Worm (Caenorhabditis elegans) whole organism, young adult: ENCODE results near the gene irld-4.

Experiments
- B0336.3 ChIP-seq: fragments of 200-800 bp; sonication (Bioruptor generic); IDR thresholded peaks from 2 replicates; pipeline ENCODE4 v1.3.6; 2022; ENCODE audit warnings: missing genetic modification characterization, missing compliant biosample characterization
- C06A6.2 ChIP-seq: fragments of 200-800 bp; sonication (Bioruptor generic); conservative IDR thresholded peaks from 2 replicates; pipeline ENCODE4 v1.3.6; 2022; ENCODE audit warnings: missing genetic modification characterization, missing compliant biosample characterization
- D2030.7 ChIP-seq: fragments of 200-800 bp; sonication (Bioruptor generic); IDR thresholded peaks from 2 replicates; pipeline ENCODE4 v1.3.6; 2022; ENCODE audit warnings: missing genetic modification reagents, missing genetic modification characterization, missing compliant biosample characterization
- F55B11.4 ChIP-seq: sonication (generic microtip); optimal IDR thresholded peaks from 2 replicates; lab custom pipeline; 2016; ENCODE audit warnings: missing compliant biosample characterization, missing genetic modification characterization, borderline replicate concordance; ENCODE audit not compliant: insufficient read depth
- F57C9.4 ChIP-seq: sonication (generic microtip); optimal IDR thresholded peaks from 2 replicates; lab custom pipeline; 2017; ENCODE audit warnings: mild to moderate bottlenecking, missing genetic modification characterization, missing compliant biosample characterization
- K12H6.12 ChIP-seq: fragments of 200-800 bp; sonication (Bioruptor generic); optimal IDR thresholded peaks from 2 replicates; lab custom pipeline; 2018; ENCODE audit warnings: mild to moderate bottlenecking, missing genetic modification characterization, missing compliant biosample characterization
- T26A5.8 ChIP-seq: sonication (generic microtip); optimal IDR thresholded peaks from 2 replicates; lab custom pipeline; 2016; ENCODE audit warnings: missing genetic modification characterization, missing compliant biosample characterization
- cebp-1 ChIP-seq, 2 experiments: fragments of 200-800 bp in 1 of 2; sonication (Bioruptor generic) in 1 of 2; sonication (generic microtip) in 1 of 2; IDR thresholded peaks in 1 of 2; optimal IDR thresholded peaks in 1 of 2; 2 replicates each; pipeline versions ENCODE4 v1.3.6 to Lab custom; 2017 to 2022; ENCODE audit warnings: missing compliant biosample characterization in 2 of 2, missing genetic modification characterization in 2 of 2, mild to moderate bottlenecking in 1 of 2, missing genetic modification reagents in 1 of 2, moderate library complexity in 1 of 2
- cebp-2 ChIP-seq: fragments of 200-800 bp; sonication (Bioruptor generic); IDR thresholded peaks from 2 replicates; pipeline ENCODE4 v1.3.6; 2022; ENCODE audit warnings: missing genetic modification characterization, missing compliant biosample characterization
- ceh-27 ChIP-seq: fragments of 200-800 bp; sonication (Bioruptor generic); optimal IDR thresholded peaks from 2 replicates; lab custom pipeline; 2018; ENCODE audit warnings: mild to moderate bottlenecking, missing genetic modification characterization, moderate library complexity, missing compliant biosample characterization
- dox-1 ChIP-seq: fragments of 200-800 bp; sonication (Bioruptor generic); IDR thresholded peaks from 2 replicates; pipeline ENCODE4 v1.3.6; 2022; ENCODE audit warnings: missing genetic modification reagents, missing genetic modification characterization, missing compliant biosample characterization
- egl-44 ChIP-seq: fragments of 200-800 bp; sonication (Bioruptor generic); IDR thresholded peaks from 2 replicates; pipeline ENCODE4 v1.3.6; 2022; ENCODE audit warnings: missing genetic modification reagents, missing genetic modification characterization, missing compliant biosample characterization
- egrh-3 ChIP-seq: fragments of 200-800 bp; sonication (Bioruptor generic); IDR thresholded peaks from 2 replicates; pipeline ENCODE4 v1.3.6; 2022; ENCODE audit warnings: missing genetic modification reagents, missing genetic modification characterization, missing compliant biosample characterization
- hmg-1.2 ChIP-seq: fragments of 200-800 bp; sonication (Bioruptor generic); IDR thresholded peaks from 2 replicates; pipeline ENCODE4 v1.3.6; 2022; ENCODE audit warnings: missing genetic modification reagents, missing genetic modification characterization, missing compliant biosample characterization
- hsf-1 ChIP-seq: fragments of 200-800 bp; sonication (Bioruptor generic); IDR thresholded peaks from 2 replicates; pipeline ENCODE4 v1.3.6; 2022; ENCODE audit warnings: missing genetic modification reagents, missing genetic modification characterization, missing compliant biosample characterization
- lin-35 ChIP-seq, 3 experiments: fragments of 150-350 bp in 2 of 3; sonication (generic microtip) in 1 of 3; optimal IDR thresholded peaks; 2 replicates each; lab custom pipeline; 2014 to 2018; ENCODE audit warnings: missing biosample characterization in 3 of 3, missing genetic modification characterization in 3 of 3, missing genetic modification reagents in 3 of 3
- lir-1 ChIP-seq: fragments of 200-800 bp; sonication (Bioruptor generic); conservative IDR thresholded peaks from 2 replicates; pipeline ENCODE4 v1.3.6; 2022; ENCODE audit warnings: missing genetic modification reagents, missing genetic modification characterization, missing compliant biosample characterization
- madf-6 ChIP-seq: fragments of 200-800 bp; sonication (Bioruptor generic); IDR thresholded peaks from 2 replicates; pipeline ENCODE4 v1.3.6; 2022; ENCODE audit warnings: missing genetic modification reagents, missing genetic modification characterization, missing compliant biosample characterization
- mcd-1 ChIP-seq: fragments of 200-800 bp; sonication (Bioruptor generic); IDR thresholded peaks from 2 replicates; pipeline ENCODE4 v1.3.6; 2022; ENCODE audit warnings: missing genetic modification reagents, missing genetic modification characterization, missing compliant biosample characterization
- mes-4 ChIP-seq: sonication (generic microtip); optimal IDR thresholded peaks from 2 replicates; lab custom pipeline; 2016; ENCODE audit warnings: missing genotype, missing genetic modification characterization, missing compliant biosample characterization
- nfyb-1 ChIP-seq: fragments of 200-800 bp; sonication (Bioruptor generic); IDR thresholded peaks from 2 replicates; pipeline ENCODE4 v1.3.6; 2022; ENCODE audit warnings: missing genetic modification reagents, missing genetic modification characterization, missing compliant biosample characterization
- nhr-27 ChIP-seq: fragments of 200-800 bp; sonication (Bioruptor generic); optimal IDR thresholded peaks from 2 replicates; lab custom pipeline; 2018; ENCODE audit warnings: mild to moderate bottlenecking, missing genetic modification characterization, moderate library complexity, missing compliant biosample characterization
- nhr-80 ChIP-seq: sonication (generic microtip); optimal IDR thresholded peaks from 2 replicates; lab custom pipeline; 2016; ENCODE audit warnings: missing genetic modification characterization, missing compliant biosample characterization
- pha-4 ChIP-seq: fragments of 150-350 bp; sonication (generic microtip); optimal IDR thresholded peaks from 2 replicates; lab custom pipeline; 2014; ENCODE audit warnings: missing biosample characterization, missing genetic modification reagents, missing genetic modification characterization
- rcor-1 ChIP-seq: fragments of 200-800 bp; sonication (Bioruptor generic); IDR thresholded peaks from 2 replicates; pipeline ENCODE4 v1.3.6; 2022; ENCODE audit warnings: missing genetic modification reagents, missing genetic modification characterization, missing compliant biosample characterization
- repo-1 ChIP-seq: sonication (generic microtip); optimal IDR thresholded peaks from 2 replicates; lab custom pipeline; 2017; ENCODE audit warnings: mild to moderate bottlenecking, missing genetic modification characterization, missing compliant biosample characterization
- snpc-4 ChIP-seq, 5 experiments: fragments of 150-350 bp in 1 of 5; sonication (generic microtip) in 4 of 5; optimal IDR thresholded peaks; 2 replicates each; lab custom pipeline; 2014 to 2018; ENCODE audit warnings: missing genetic modification characterization in 5 of 5, missing biosample characterization in 3 of 5, antibody characterized with exemption in 2 of 5, mild to moderate bottlenecking in 2 of 5, missing compliant biosample characterization in 2 of 5, missing genotype in 2 of 5, moderate library complexity in 2 of 5, missing genetic modification reagents in 1 of 5
- zfh-2 ChIP-seq: fragments of 200-800 bp; sonication (Bioruptor generic); conservative IDR thresholded peaks from 2 replicates; pipeline ENCODE4 v1.3.6; 2022; ENCODE audit warnings: missing genetic modification reagents, missing genetic modification characterization, missing compliant biosample characterization
- ztf-3 ChIP-seq: fragments of 200-800 bp; sonication (Bioruptor generic); optimal IDR thresholded peaks from 2 replicates; lab custom pipeline; 2018; ENCODE audit warnings: mild to moderate bottlenecking, missing genetic modification characterization, missing compliant biosample characterization

irld-4 gene

ce11 chrIV:14617985-14618384 lies 14.9 kb upstream of the irld-4 start:
- TF ChIP-seq madf-6 (no peak), D2030.7 (GFP tag; lab: Robert Waterston, UW) (no peak), hsf-1 (GFP tag; lab: Robert Waterston, UW) (no peak), dox-1 (GFP tag; lab: Robert Waterston, UW) (no peak), snpc-4 (GFP tag; optimal IDR thresholded peaks at IDR 0.05; lab: Kevin White, UChicago) (no peak), snpc-4 (tag; optimal IDR thresholded peaks at IDR 0.05; lab: Kevin White, UChicago) (peak in 2 of 4 experiments; percentile 35 to 61), lir-1 (no peak), cebp-1 (GFP tag; IDR thresholded peaks at IDR 0.05; lab: Robert Waterston, UW) (no peak), cebp-1 (tag; optimal IDR thresholded peaks at IDR 0.05; lab: Kevin White, UChicago) (no peak), nhr-27 (tag; lab: Kevin White, UChicago) (no peak), ztf-3 (GFP tag; lab: Kevin White, UChicago) (no peak)

ce11 chrIV:14618551-14618950 lies 14.3 kb upstream of the irld-4 start:
- TF ChIP-seq nfyb-1 (GFP tag; lab: Robert Waterston, UW) (peak; percentile 21; the same call in 1 of the 2 replicates), repo-1 (peak; percentile 34), ceh-27 (GFP tag; lab: Kevin White, UChicago) (peak; percentile 1), K12H6.12 (tag; lab: Kevin White, UChicago) (peak; percentile 36), snpc-4 (GFP tag; optimal IDR thresholded peaks at IDR 0.05; lab: Kevin White, UChicago) (no peak), snpc-4 (tag; optimal IDR thresholded peaks at IDR 0.05; lab: Kevin White, UChicago) (no peak), F57C9.4 (tag; lab: Kevin White, UChicago) (peak; percentile 26), cebp-2 (GFP tag; lab: Robert Waterston, UW) (peak; percentile 66; the same call in 1 of the 2 replicates), F55B11.4 (tag; lab: Kevin White, UChicago) (no peak)

DNA sequence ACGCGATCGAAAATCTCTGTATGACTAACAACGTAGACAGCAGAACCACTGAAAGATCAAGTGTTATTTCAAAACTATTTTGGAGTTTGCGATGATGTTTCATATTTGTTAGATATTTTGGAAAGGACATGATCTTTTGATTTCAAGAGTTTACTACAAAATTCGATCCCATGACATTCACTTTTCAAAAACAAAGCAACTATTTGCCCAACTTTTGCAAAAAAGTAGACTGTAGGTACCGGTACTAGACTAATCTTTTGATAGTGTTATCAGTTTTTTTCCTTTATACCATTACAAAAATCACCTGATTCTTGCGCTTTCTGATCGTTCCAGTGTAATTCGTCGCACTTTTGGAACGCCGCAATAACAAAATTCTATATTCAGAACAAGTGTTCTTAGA lies 12.9 kb upstream of the irld-4 start:
- peak; percentile 20 for TF ChIP-seq nhr-80 (tag; lab: Kevin White, UChicago)
- TF ChIP-seq mcd-1 (GFP tag; lab: Robert Waterston, UW) = no peak
- TF ChIP-seq, all 124 proteins: peak for 1

ce11 chrIV:14620543-14620942 lies 12.4 kb upstream of the irld-4 start:
- TF ChIP-seq egl-44 (GFP tag; lab: Robert Waterston, UW) (no peak), B0336.3 (GFP tag; lab: Robert Waterston, UW) (no peak), lin-35 (GFP tag; optimal IDR thresholded peaks at IDR 0.05; lab: Kevin White, UChicago) (peak in 1 of 3 experiments; percentile 51), snpc-4 (GFP tag; optimal IDR thresholded peaks at IDR 0.05; lab: Kevin White, UChicago) (no peak), snpc-4 (tag; optimal IDR thresholded peaks at IDR 0.05; lab: Kevin White, UChicago) (peak in 1 of 4 experiments; percentile 28), nhr-80 (tag; lab: Kevin White, UChicago) (peak; percentile 11), ceh-27 (GFP tag; lab: Kevin White, UChicago) (peak; percentile 12), egrh-3 (GFP tag; lab: Robert Waterston, UW) (0 out of 2 replicates have a peak, but pooled peaks have one; percentile 20), pha-4 (peak; percentile 10), hmg-1.2 (peak; percentile 65; the same call in 1 of the 2 replicates), T26A5.8 (tag; lab: Kevin White, UChicago) (peak; percentile 25), cebp-1 (GFP tag; IDR thresholded peaks at IDR 0.05; lab: Robert Waterston, UW) (no peak), cebp-1 (tag; optimal IDR thresholded peaks at IDR 0.05; lab: Kevin White, UChicago) (peak; percentile 68), K12H6.12 (tag; lab: Kevin White, UChicago) (peak; percentile 43), C06A6.2 (GFP tag; lab: Robert Waterston, UW) (no peak), mes-4 (no peak), cebp-2 (GFP tag; lab: Robert Waterston, UW) (no peak), rcor-1 (GFP tag; lab: Robert Waterston, UW) (no peak), zfh-2 (GFP tag; lab: Robert Waterston, UW) (peak; percentile 44; the same call in 1 of the 2 replicates)
